Fruit fly (Drosophila melanogaster): ENCODE results near the gene Vps60.

The Vps60 gene

dm6 chr3L:17579121-17579520 lies 42.3 kb downstream of the Vps60 start:
- no peak for TF ChIP-seq CG8478 (optimal IDR thresholded peaks at IDR 0.05)
- peak; percentile 73 to 78 for TF ChIP-seq CTCF (optimal IDR thresholded peaks at IDR 0.05)

dm6 chr3L:17578413-17578812 lies 43.0 kb downstream of the Vps60 start:
- TF ChIP-seq CTCF (optimal IDR thresholded peaks at IDR 0.05) (no peak), CG8478 (optimal IDR thresholded peaks at IDR 0.05) (no peak)

dm6 chr3L:17577530-17578351 lies 43.7 kb downstream of the Vps60 start:
- TF ChIP-seq CTCF (optimal IDR thresholded peaks at IDR 0.05) (no peak), CG8478 (optimal IDR thresholded peaks at IDR 0.05) (peak; percentile 21)

dm6 chr3L:17576886-17577271 lies 44.5 kb downstream of the Vps60 start:
- TF ChIP-seq CG8478 (optimal IDR thresholded peaks at IDR 0.05) (no peak), CTCF (optimal IDR thresholded peaks at IDR 0.05) (no peak)

dm6 chr3L:17576093-17576885 lies 45.1 kb downstream of the Vps60 start:
- no peak for TF ChIP-seq CG8478 (optimal IDR thresholded peaks at IDR 0.05)
- no peak for TF ChIP-seq CTCF (optimal IDR thresholded peaks at IDR 0.05)

dm6 chr3L:17573823-17574222 lies 47.6 kb downstream of the Vps60 start:
- no peak for TF ChIP-seq CG8478 (optimal IDR thresholded peaks at IDR 0.05)
- no peak for TF ChIP-seq CTCF (optimal IDR thresholded peaks at IDR 0.05)

- TF ChIP-seq CTCF (optimal IDR thresholded peaks at IDR 0.05) = no peak
- no peak for TF ChIP-seq CG8478 (optimal IDR thresholded peaks at IDR 0.05)
Observed at dm6 chr3L:17572090-17572489, 49.3 kb downstream of the Vps60 start.

- TF ChIP-seq CTCF (optimal IDR thresholded peaks at IDR 0.05) = no peak
Observed at dm6 chr3L:17570547-17570873, 50.9 kb downstream of the Vps60 start.

All from S2 (cell line).